Fruit fly (Drosophila melanogaster): Measurements from ENCODE around the gene CG34175.
A peak's percentile ranks its signal among the peaks of the same experiment; 100 is the strongest.

CG34175 gene

DNA sequence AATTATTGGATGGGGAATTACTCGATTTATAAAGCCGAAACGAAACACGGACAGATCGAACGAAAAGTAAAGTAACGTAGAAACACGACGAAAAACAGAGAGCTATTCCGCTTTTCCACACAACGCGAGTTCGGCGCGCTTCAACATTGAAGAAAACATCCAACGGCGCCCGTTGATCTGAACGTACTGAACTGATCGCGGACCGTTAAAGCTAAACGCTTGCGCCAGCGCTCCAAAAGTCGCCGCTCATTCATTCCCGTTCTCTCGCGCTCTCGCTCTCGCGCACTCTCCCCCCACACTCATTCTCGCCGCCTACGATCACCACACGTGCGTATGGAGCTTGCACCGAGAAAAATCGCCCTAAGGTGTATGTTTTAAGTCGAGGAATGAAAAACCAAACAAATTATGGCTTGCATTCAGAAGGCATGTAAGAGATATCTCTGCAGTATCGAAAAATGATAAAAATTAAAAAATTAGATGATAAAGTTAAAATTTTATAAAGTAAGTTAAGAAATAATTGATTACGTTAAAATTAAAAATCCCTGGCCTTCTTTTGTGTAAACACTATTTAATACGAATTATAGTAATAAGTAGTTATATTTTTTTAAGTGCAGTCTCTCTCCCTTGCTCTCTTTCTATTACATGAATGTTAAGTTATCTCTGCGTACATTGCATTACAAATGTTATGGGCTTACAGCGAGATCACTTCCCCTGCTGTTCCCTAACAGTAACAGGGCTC, 43.0 kb upstream of the CG34175 start, which contains the start of gene E23 (continued):
- TF ChIP-seq CG12155 (GFP tag; optimal IDR thresholded peaks at IDR 0.05) (peak; percentile 97), CG17612 (GFP tag; IDR thresholded peaks at IDR 0.05) (peak; percentile 95), CG3995 (GFP tag; optimal IDR thresholded peaks at IDR 0.05) (peak; percentile 71), ems (GFP tag; optimal IDR thresholded peaks at IDR 0.05) (peak; percentile 95), Poxn (GFP tag; IDR thresholded peaks at IDR 0.05) (peak; percentile 89), sqz (GFP tag; optimal IDR thresholded peaks at IDR 0.05) (peak; percentile 97), CG14667 (GFP tag; IDR thresholded peaks at IDR 0.05) (peak; percentile 97), CG18599 (GFP tag; optimal IDR thresholded peaks at IDR 0.05) (peak; percentile 98), YL-1 (GFP tag; optimal IDR thresholded peaks at IDR 0.05) (peak; percentile 97), Jarid2 (GFP tag; optimal IDR thresholded peaks at IDR 0.05) (peak; percentile 97), Lim3 (GFP tag; IDR thresholded peaks at IDR 0.05) (peak; percentile 95), dan (GFP tag; IDR thresholded peaks at IDR 0.05) (peak; percentile 76), Usf (GFP tag; optimal IDR thresholded peaks at IDR 0.05) (peak; percentile 98), lilli (GFP tag; optimal IDR thresholded peaks at IDR 0.05) (peak; percentile 98), CG13894 (tag; optimal IDR thresholded peaks at IDR 0.05) (peak; percentile 91), crc (GFP tag; optimal IDR thresholded peaks at IDR 0.05) (peak; percentile 82), Max (GFP tag; optimal IDR thresholded peaks at IDR 0.05) (peak; percentile 99), al (GFP tag; IDR thresholded peaks at IDR 0.05) (peak; percentile 98), CrebB (tag; optimal IDR thresholded peaks at IDR 0.05) (peak; percentile 97), Dll (GFP tag; IDR thresholded peaks at IDR 0.05; ENCODE audit: partially characterized antibody) (peak; percentile 43; the same call in 3 of the 4 replicates), CG3726 (GFP tag; IDR thresholded peaks at IDR 0.05) (peak; percentile 97), Camta (GFP tag; optimal IDR thresholded peaks at IDR 0.05) (peak; percentile 96), CG9727 (GFP tag; optimal IDR thresholded peaks at IDR 0.05) (peak; percentile 99), tio (GFP tag; optimal IDR thresholded peaks at IDR 0.05) (peak; percentile 99), CHES-1-like (GFP tag; optimal IDR thresholded peaks at IDR 0.05) (peak; percentile 95), ara (GFP tag; IDR thresholded peaks at IDR 0.05) (peak; percentile 96), zen2 (GFP tag; IDR thresholded peaks at IDR 0.05; ENCODE audit: partially characterized antibody) (no peak; the same call in 2 of the 3 replicates), CG31388 (GFP tag; optimal IDR thresholded peaks at IDR 0.05) (peak; percentile 92), Blimp-1 (GFP tag; optimal IDR thresholded peaks at IDR 0.05) (peak; percentile 98), CG6654 (GFP tag; optimal IDR thresholded peaks at IDR 0.05) (peak; percentile 92), Lpt (GFP tag; optimal IDR thresholded peaks at IDR 0.05) (no peak), CG32767 (GFP tag; IDR thresholded peaks at IDR 0.05) (peak; percentile 97), Gug (GFP tag; IDR thresholded peaks at IDR 0.05) (peak; percentile 97), Sox102F (GFP tag; optimal IDR thresholded peaks at IDR 0.05) (peak; percentile 99), CG8388 (GFP tag; optimal IDR thresholded peaks at IDR 0.05) (peak; percentile 99), caup (GFP tag; optimal IDR thresholded peaks at IDR 0.05; ENCODE audit: severe bottlenecking) (peak; percentile 98), tna (GFP tag; IDR thresholded peaks at IDR 0.05; ENCODE audit: partially characterized antibody) (peak; percentile 60; the same call in 1 of the 2 replicates), CG18476 (GFP tag; optimal IDR thresholded peaks at IDR 0.05) (peak; percentile 96), ash1 (GFP tag; optimal IDR thresholded peaks at IDR 0.05) (peak; percentile 17), HmgZ (tag; optimal IDR thresholded peaks at IDR 0.05) (peak; percentile 98), CG10267 (tag; optimal IDR thresholded peaks at IDR 0.05) (peak; percentile 97), Myb (GFP tag; optimal IDR thresholded peaks at IDR 0.05) (peak; percentile 77), Trl (optimal IDR thresholded peaks at IDR 0.05) (peak; percentile 88 to 97), Trl (GFP tag; optimal IDR thresholded peaks at IDR 0.05) (peak; percentile 94), CG11723 (GFP tag; optimal IDR thresholded peaks at IDR 0.05) (peak; percentile 99), CG8944 (GFP tag; optimal IDR thresholded peaks at IDR 0.05) (peak; percentile 93), CG17328 (GFP tag; IDR thresholded peaks at IDR 0.05) (peak; percentile 97), prd (optimal IDR thresholded peaks at IDR 0.05) (no peak), prd (GFP tag; IDR thresholded peaks at IDR 0.05) (peak; percentile 98)
